Worm (Caenorhabditis elegans): ENCODE data around the gene F46E10.3.

DNA sequence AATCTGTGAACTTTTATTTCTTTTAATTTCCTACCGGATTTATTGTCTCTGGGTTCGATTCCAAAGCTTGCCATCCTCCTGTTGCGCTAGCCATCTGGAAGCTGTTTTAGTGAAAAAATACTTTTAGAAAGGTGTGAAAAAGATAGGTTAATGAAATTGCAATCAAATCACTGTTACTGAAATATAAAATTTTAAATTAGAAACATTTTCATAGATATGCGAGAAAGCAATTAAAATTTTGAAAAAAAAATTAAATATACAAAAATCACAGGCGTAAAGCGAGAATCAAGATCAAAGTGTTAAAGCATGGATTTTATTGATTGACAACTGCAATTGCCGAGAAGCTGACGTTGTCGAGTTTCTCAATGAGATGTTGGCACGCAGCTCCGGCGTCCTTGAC lies 8.4 kb upstream of the F46E10.3 start, which contains the start of gene ubh-2:
- TF ChIP-seq sox-4 (tag; optimal IDR thresholded peaks at IDR 0.05) (no peak), pha-4 (tag; optimal IDR thresholded peaks at IDR 0.05) (no peak)
